Worm (Caenorhabditis elegans) whole organism, L3 larva: Measurements from ENCODE around the gene srg-56.

Source experiments
- ZK546.5 ChIP-seq: sonication (generic microtip); optimal IDR thresholded peaks from 2 replicates; lab custom pipeline; 2017; ENCODE audit warnings: missing biosample characterization, missing genetic modification characterization
- ama-1 ChIP-seq: fragments of 150-350 bp; optimal IDR thresholded peaks from 2 replicates; lab custom pipeline; 2018
- ceh-16 ChIP-seq: sonication (generic microtip); optimal IDR thresholded peaks from 2 replicates; lab custom pipeline; 2017; ENCODE audit warnings: missing biosample characterization, missing genetic modification characterization
- ceh-28 ChIP-seq: fragments of 150-350 bp; optimal IDR thresholded peaks from 2 replicates; lab custom pipeline; 2014; ENCODE audit warnings: missing biosample characterization, missing genetic modification reagents, missing genetic modification characterization
- fkh-10 ChIP-seq: sonication (generic microtip); optimal IDR thresholded peaks from 2 replicates; lab custom pipeline; 2017; ENCODE audit warnings: missing biosample characterization, missing genetic modification reagents, missing genetic modification characterization
- fos-1 ChIP-seq: fragments of 150-350 bp; optimal IDR thresholded peaks from 2 replicates; lab custom pipeline; 2014; ENCODE audit warnings: missing biosample characterization, missing genetic modification characterization
- hmg-11 ChIP-seq: sonication (generic microtip); optimal IDR thresholded peaks from 2 replicates; lab custom pipeline; 2016; ENCODE audit warnings: missing genetic modification characterization, missing compliant biosample characterization
- lin-39 ChIP-seq: fragments of 150-350 bp; optimal IDR thresholded peaks from 2 replicates; lab custom pipeline; 2018; ENCODE audit warnings: missing biosample characterization, missing genetic modification reagents, missing genetic modification characterization
- snpc-4 ChIP-seq: fragments of 150-350 bp; optimal IDR thresholded peaks from 2 replicates; lab custom pipeline; 2014; ENCODE audit warnings: missing biosample characterization, missing genetic modification characterization
- unc-39 ChIP-seq: sonication (generic microtip); optimal IDR thresholded peaks from 4 replicates; lab custom pipeline; 2017; ENCODE audit warnings: missing biosample characterization, missing genetic modification characterization

- TF ChIP-seq snpc-4 (tag; lab: Kevin White, UChicago) (no peak), ceh-28 (tag; lab: Kevin White, UChicago) (no peak), ceh-16 (tag; lab: Kevin White, UChicago) (no peak), fkh-10 (GFP tag; lab: Kevin White, UChicago) (no peak), fos-1 (tag; lab: Kevin White, UChicago) (no peak), lin-39 (tag; lab: Kevin White, UChicago) (no peak), ZK546.5 (tag; lab: Kevin White, UChicago) (no peak), ama-1 (lab: Kevin White, UChicago) (no peak), hmg-11 (no peak), unc-39 (no peak)
Measured at ce11 chrV:2757226-2757893, 19.3 kb upstream of the srg-56 start, which contains the start of gene srx-28.
